Fruit fly (Drosophila melanogaster): ENCODE measurements around the gene Arl1.

The Arl1 gene

dm6 chr3L:16004401-16005237 is 21.7 kb downstream of the Arl1 start, which contains the start of the genes hzg and mRpS31 (continued):
- TF ChIP-seq pdm3 (GFP tag; optimal IDR thresholded peaks at IDR 0.05), result peak; percentile 69
- TF ChIP-seq CG16779 (tag; optimal IDR thresholded peaks at IDR 0.05), result peak; percentile 93
- TF ChIP-seq CG11762 (GFP tag; optimal IDR thresholded peaks at IDR 0.05; ENCODE audit: insufficient read depth), result no peak
- peak; percentile 70 for TF ChIP-seq vri (GFP tag; optimal IDR thresholded peaks at IDR 0.05)
- TF ChIP-seq CG7368 (GFP tag; optimal IDR thresholded peaks at IDR 0.05), result no peak
- TF ChIP-seq OdsH (GFP tag; optimal IDR thresholded peaks at IDR 0.05), result peak; percentile 16
- TF ChIP-seq Eip78C (GFP tag), result peak; percentile 89
- peak; percentile 17 for TF ChIP-seq CG6792 (GFP tag; optimal IDR thresholded peaks at IDR 0.05)
- no peak for TF ChIP-seq CG4318 (GFP tag; optimal IDR thresholded peaks at IDR 0.05)
- TF ChIP-seq Met (GFP tag; optimal IDR thresholded peaks at IDR 0.05), result peak; percentile 48
- peak; percentile 74; the same call in 2 of the 3 replicates for TF ChIP-seq CG8119 (GFP tag; IDR thresholded peaks at IDR 0.05)
- peak; percentile 50 to 68 for TF ChIP-seq salr (GFP tag; optimal IDR thresholded peaks at IDR 0.05)
- peak; percentile 80 for TF ChIP-seq CG1621 (tag; optimal IDR thresholded peaks at IDR 0.05)
- TF ChIP-seq CG31627 (GFP tag; optimal IDR thresholded peaks at IDR 0.05), result peak; percentile 64
- peak; percentile 46 for TF ChIP-seq dsx (GFP tag; optimal IDR thresholded peaks at IDR 0.05; ENCODE audit: poor library complexity, severe bottlenecking)
- peak; percentile 64 for TF ChIP-seq CG10631 (GFP tag; optimal IDR thresholded peaks at IDR 0.05)
- peak; percentile 57 for TF ChIP-seq acj6 (GFP tag; optimal IDR thresholded peaks at IDR 0.05)
- TF ChIP-seq net (GFP tag; optimal IDR thresholded peaks at IDR 0.05), result peak; percentile 58
- TF ChIP-seq CG3032 (tag; optimal IDR thresholded peaks at IDR 0.05), result peak; percentile 43
- TF ChIP-seq CG8632 (GFP tag; optimal IDR thresholded peaks at IDR 0.05), result peak; percentile 12
- peak; percentile 28 for TF ChIP-seq Eip75B (GFP tag; optimal IDR thresholded peaks at IDR 0.05)
- TF ChIP-seq Smox (GFP tag; optimal IDR thresholded peaks at IDR 0.05), result peak; percentile 47
- peak; percentile 83 for TF ChIP-seq eg (GFP tag; IDR thresholded peaks at IDR 0.05)
- TF ChIP-seq CG32006 (GFP tag; optimal IDR thresholded peaks at IDR 0.05), result peak; percentile 49
- TF ChIP-seq Sox15 (GFP tag; optimal IDR thresholded peaks at IDR 0.05), result no peak

DNA sequence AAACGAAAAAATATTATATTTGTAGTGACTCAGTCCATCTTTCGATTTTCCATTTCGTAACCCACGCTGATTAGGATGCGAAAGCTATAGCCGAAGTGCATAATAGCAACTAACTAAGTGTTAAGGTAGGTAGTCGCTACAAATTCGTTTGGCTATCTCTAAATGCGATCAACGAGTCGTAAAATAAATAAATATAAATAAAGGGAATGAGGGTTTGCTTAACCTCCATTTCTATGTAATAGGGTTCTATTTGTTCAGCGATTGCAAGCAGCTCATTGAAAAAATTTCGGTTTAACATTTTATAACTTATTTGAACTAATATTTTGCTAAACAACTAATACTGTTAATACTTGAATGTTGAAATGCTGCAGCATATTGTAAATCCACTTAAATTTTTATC is 27.2 kb downstream of the Arl1 start:
- TF ChIP-seq fkh (GFP tag; optimal IDR thresholded peaks at IDR 0.05) (peak; percentile 11), CG34406 (GFP tag; optimal IDR thresholded peaks at IDR 0.05) (no peak)

dm6 chr3L:16011319-16012210 is 28.6 kb downstream of the Arl1 start, which contains the start of gene mib1:
Gene mib1, minus strand, starts transcription at chr3L:16011812.
- TF ChIP-seq net (GFP tag; optimal IDR thresholded peaks at IDR 0.05), result peak; percentile 34
- TF ChIP-seq cyc (GFP tag; optimal IDR thresholded peaks at IDR 0.05), result peak; percentile 41
- TF ChIP-seq Met (GFP tag; optimal IDR thresholded peaks at IDR 0.05), result no peak
- TF ChIP-seq CG7368 (GFP tag; optimal IDR thresholded peaks at IDR 0.05), result peak; percentile 44
- peak; percentile 24 for TF ChIP-seq CG32006 (GFP tag; optimal IDR thresholded peaks at IDR 0.05)
- no peak; the same call in 1 of the 2 replicates for TF ChIP-seq CG11294 (GFP tag; IDR thresholded peaks at IDR 0.05)
- peak; percentile 37 for TF ChIP-seq Blimp-1 (GFP tag; optimal IDR thresholded peaks at IDR 0.05)
- TF ChIP-seq achi (GFP tag; optimal IDR thresholded peaks at IDR 0.05), result no peak
- no peak for TF ChIP-seq Sox102F (GFP tag; optimal IDR thresholded peaks at IDR 0.05)
- TF ChIP-seq Eip75B (GFP tag; optimal IDR thresholded peaks at IDR 0.05), result no peak
- no peak for TF ChIP-seq Ets96B (tag; optimal IDR thresholded peaks at IDR 0.05)
- TF ChIP-seq CG31627 (GFP tag; optimal IDR thresholded peaks at IDR 0.05), result no peak
- no peak for TF ChIP-seq OdsH (GFP tag; optimal IDR thresholded peaks at IDR 0.05)
- TF ChIP-seq CG8632 (GFP tag; optimal IDR thresholded peaks at IDR 0.05), result no peak
- no peak for TF ChIP-seq Hr4 (GFP tag; optimal IDR thresholded peaks at IDR 0.05)
- peak; percentile 39 for TF ChIP-seq CG9139 (GFP tag; optimal IDR thresholded peaks at IDR 0.05)
- peak; percentile 32 for TF ChIP-seq Lpt (GFP tag; optimal IDR thresholded peaks at IDR 0.05)
- 0 out of 2 replicates have a peak, but pooled peaks have one; percentile 19 for TF ChIP-seq CG15336 (GFP tag; IDR thresholded peaks at IDR 0.05)
- TF ChIP-seq CG16779 (tag; optimal IDR thresholded peaks at IDR 0.05), result peak; percentile 43
- no peak; the same call in 1 of the 2 replicates for TF ChIP-seq Gug (GFP tag; IDR thresholded peaks at IDR 0.05)
- peak; percentile 67 for TF ChIP-seq CG6854 (GFP tag; optimal IDR thresholded peaks at IDR 0.05)
- no peak for TF ChIP-seq CG11762 (GFP tag; optimal IDR thresholded peaks at IDR 0.05; ENCODE audit: insufficient read depth)
- TF ChIP-seq Hr39 (GFP tag; optimal IDR thresholded peaks at IDR 0.05), result no peak
- no peak; the same call in 2 of the 3 replicates for TF ChIP-seq eg (GFP tag; IDR thresholded peaks at IDR 0.05)
- no peak for TF ChIP-seq Hr38 (GFP tag; optimal IDR thresholded peaks at IDR 0.05)
- no peak for TF ChIP-seq topi (GFP tag; optimal IDR thresholded peaks at IDR 0.05)
- no peak for TF ChIP-seq CG4318 (GFP tag; optimal IDR thresholded peaks at IDR 0.05)
- no peak for TF ChIP-seq Sox15 (GFP tag; optimal IDR thresholded peaks at IDR 0.05)
- TF ChIP-seq CG11902 (GFP tag; optimal IDR thresholded peaks at IDR 0.05), result no peak
- TF ChIP-seq CG10631 (GFP tag; optimal IDR thresholded peaks at IDR 0.05), result no peak

All from whole organism, prepupa.